Fruit fly (Drosophila melanogaster) Kc167 (cell line): ENCODE results near the gene Mocs2A.

Source experiments
- Myc ChIP-seq: fragments of >200 bp; optimal IDR thresholded peaks from 2 replicates; lab custom pipeline; 2017; ENCODE audit warnings: missing external identifiers
- Sin3A ChIP-seq: fragments of >200 bp; optimal IDR thresholded peaks from 2 replicates; lab custom pipeline; 2018; ENCODE audit warnings: missing external identifiers
- h ChIP-seq: fragments of >200 bp; optimal IDR thresholded peaks from 3 replicates; lab custom pipeline; 2018; ENCODE audit warnings: missing external identifiers
- insv ChIP-seq: fragments of >200 bp; optimal IDR thresholded peaks from 3 replicates; lab custom pipeline; 2018; ENCODE audit warnings: missing external identifiers
- psq ChIP-seq: fragments of >200 bp; optimal IDR thresholded peaks from 2 replicates; lab custom pipeline; 2017; ENCODE audit warnings: missing external identifiers
- ttk ChIP-seq: sonication (Bioruptor generic); optimal IDR thresholded peaks from 2 replicates; lab custom pipeline; 2017; ENCODE audit warnings: missing external identifiers

dm6 chr3R:25097486-25097885 lies 29.7 kb downstream of the Mocs2A start, which contains the start of the genes CG33095 and CG33096:
- TF ChIP-seq h (lab: Kevin White, UChicago) (no peak), insv (lab: Kevin White, UChicago) (no peak), Sin3A (lab: Kevin White, UChicago) (no peak), psq (lab: Kevin White, UChicago) (no peak), Myc (lab: Kevin White, UChicago) (no peak), ttk (lab: Kevin White, UChicago) (no peak)
